Fruit fly (Drosophila melanogaster) S2 (cell line): Measurements from ENCODE around the gene CG4151.

ENCODE experiments used
- CG8478 ChIP-seq: fragments of >200 bp; optimal IDR thresholded peaks from 2 replicates; lab custom pipeline; 2018
- CTCF ChIP-seq, 2 experiments: fragments of >200 bp; optimal IDR thresholded peaks; 2 replicates each; lab custom pipeline; 2018

DNA sequence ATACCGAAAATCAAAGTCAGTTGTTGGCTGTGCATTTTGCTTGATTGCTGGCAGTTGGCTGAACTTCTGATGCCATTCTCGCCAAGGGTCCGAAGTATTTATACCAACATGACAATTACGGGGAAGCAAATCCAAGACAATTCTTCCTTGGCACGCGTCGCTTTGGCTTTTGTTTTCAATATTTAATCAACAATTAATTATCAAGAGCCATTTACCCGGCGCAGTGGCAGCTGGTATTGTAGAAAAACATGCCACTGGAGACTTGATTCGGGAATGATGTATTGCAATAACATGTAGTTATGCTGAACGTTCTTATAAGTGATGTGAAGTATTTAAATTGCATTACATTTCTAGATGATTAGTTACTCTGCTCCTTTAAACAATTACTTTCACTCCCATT is at the start of gene CG4151, which contains the start of gene CG32762:
- TF ChIP-seq CTCF (optimal IDR thresholded peaks at IDR 0.05; lab: Kevin White, UChicago) (no peak), CG8478 (lab: Kevin White, UChicago) (no peak)
